Worm (Caenorhabditis elegans) whole organism, L3 larva: ENCODE results near the gene npax-4.
A peak's percentile ranks its signal among the peaks of the same experiment; 100 is the strongest.

Experiments used
- R02D3.7 ChIP-seq: fragments of 150-350 bp; optimal IDR thresholded peaks from 2 replicates; lab custom pipeline; 2014; ENCODE audit warnings: missing biosample characterization, missing genetic modification characterization
- ZK546.5 ChIP-seq: sonication (generic microtip); optimal IDR thresholded peaks from 2 replicates; lab custom pipeline; 2017; ENCODE audit warnings: missing biosample characterization, missing genetic modification characterization
- aly-2 ChIP-seq: fragments of 150-350 bp; optimal IDR thresholded peaks from 2 replicates; lab custom pipeline; 2014; ENCODE audit warnings: missing biosample characterization, missing genetic modification characterization
- ama-1 ChIP-seq: fragments of 150-350 bp; optimal IDR thresholded peaks from 2 replicates; lab custom pipeline; 2018
- ceh-16 ChIP-seq: sonication (generic microtip); optimal IDR thresholded peaks from 2 replicates; lab custom pipeline; 2017; ENCODE audit warnings: missing biosample characterization, missing genetic modification characterization
- ceh-28 ChIP-seq: fragments of 150-350 bp; optimal IDR thresholded peaks from 2 replicates; lab custom pipeline; 2014; ENCODE audit warnings: missing biosample characterization, missing genetic modification reagents, missing genetic modification characterization
- ceh-82 ChIP-seq: fragments of 150-350 bp; optimal IDR thresholded peaks from 2 replicates; lab custom pipeline; 2014; ENCODE audit warnings: missing biosample characterization, missing genetic modification characterization
- ceh-9 ChIP-seq: sonication (generic microtip); optimal IDR thresholded peaks from 2 replicates; lab custom pipeline; 2018; ENCODE audit warnings: missing biosample characterization, missing genetic modification characterization
- daf-12 ChIP-seq: fragments of 150-350 bp; optimal IDR thresholded peaks from 2 replicates; lab custom pipeline; 2014; ENCODE audit warnings: missing biosample characterization, missing genetic modification reagents, missing genetic modification characterization
- egl-27 ChIP-seq: sonication (generic microtip); optimal IDR thresholded peaks from 4 replicates; lab custom pipeline; 2017; ENCODE audit warnings: missing biosample characterization, missing genetic modification reagents, missing genetic modification characterization
- egl-5 ChIP-seq: fragments of 150-350 bp; optimal IDR thresholded peaks from 2 replicates; lab custom pipeline; 2017; ENCODE audit warnings: missing biosample characterization, missing genetic modification reagents, missing genetic modification characterization, inconsistent platforms
- elt-1 ChIP-seq: fragments of 150-350 bp; optimal IDR thresholded peaks from 2 replicates; lab custom pipeline; 2014; ENCODE audit warnings: missing biosample characterization, missing genetic modification characterization
- elt-2 ChIP-seq: sonication (generic microtip); optimal IDR thresholded peaks from 2 replicates; lab custom pipeline; 2016; ENCODE audit warnings: missing genetic modification reagents, mild to moderate bottlenecking, missing genetic modification characterization, missing compliant biosample characterization
- elt-3 ChIP-seq, 3 experiments: fragments of 150-350 bp in 1 of 3; sonication (generic microtip) in 2 of 3; optimal IDR thresholded peaks; 2 replicates in 2 of 3; 4 replicates in 1 of 3; lab custom pipeline; 2014 to 2017; ENCODE audit warnings: missing biosample characterization in 3 of 3, missing genetic modification characterization in 3 of 3
- eor-1 ChIP-seq, 2 experiments: fragments of 150-350 bp; optimal IDR thresholded peaks; 2 replicates each; lab custom pipeline; 2014 to 2018; ENCODE audit warnings: missing biosample characterization in 2 of 2, missing genetic modification characterization in 2 of 2
- fkh-10 ChIP-seq: sonication (generic microtip); optimal IDR thresholded peaks from 2 replicates; lab custom pipeline; 2017; ENCODE audit warnings: missing biosample characterization, missing genetic modification reagents, missing genetic modification characterization
- fkh-2 ChIP-seq: fragments of 150-350 bp; optimal IDR thresholded peaks from 2 replicates; lab custom pipeline; 2014; ENCODE audit warnings: missing biosample characterization, missing genetic modification reagents, missing genetic modification characterization
- fos-1 ChIP-seq: fragments of 150-350 bp; optimal IDR thresholded peaks from 2 replicates; lab custom pipeline; 2014; ENCODE audit warnings: missing biosample characterization, missing genetic modification characterization
- hmg-11 ChIP-seq: sonication (generic microtip); optimal IDR thresholded peaks from 2 replicates; lab custom pipeline; 2016; ENCODE audit warnings: missing genetic modification characterization, missing compliant biosample characterization
- jun-1 ChIP-seq: fragments of 150-350 bp; optimal IDR thresholded peaks from 2 replicates; lab custom pipeline; 2014; ENCODE audit warnings: missing biosample characterization, missing genetic modification reagents, missing genetic modification characterization
- lin-15B ChIP-seq: fragments of 150-350 bp; optimal IDR thresholded peaks from 2 replicates; lab custom pipeline; 2014; ENCODE audit warnings: missing biosample characterization, missing genetic modification characterization
- lin-39 ChIP-seq: fragments of 150-350 bp; optimal IDR thresholded peaks from 2 replicates; lab custom pipeline; 2018; ENCODE audit warnings: missing biosample characterization, missing genetic modification reagents, missing genetic modification characterization
- lsy-12 ChIP-seq: sonication (generic microtip); optimal IDR thresholded peaks from 2 replicates; lab custom pipeline; 2016; ENCODE audit warnings: mild to moderate bottlenecking, missing genetic modification characterization, missing compliant biosample characterization
- mdl-1 ChIP-seq: fragments of 150-350 bp; optimal IDR thresholded peaks from 2 replicates; lab custom pipeline; 2014; ENCODE audit warnings: missing biosample characterization, missing genetic modification characterization
- mml-1 ChIP-seq: fragments of 150-350 bp; sonication (generic microtip); optimal IDR thresholded peaks from 3 replicates; lab custom pipeline; 2014; ENCODE audit warnings: missing biosample characterization, missing genetic modification characterization
- nfya-1 ChIP-seq: sonication (generic microtip); optimal IDR thresholded peaks from 2 replicates; lab custom pipeline; 2017; ENCODE audit warnings: missing genetic modification characterization, mild to moderate bottlenecking, missing compliant biosample characterization, antibody characterized with exemption, moderate library complexity; ENCODE audit not compliant: insufficient read depth
- nhr-11 ChIP-seq: fragments of 150-350 bp; optimal IDR thresholded peaks from 2 replicates; lab custom pipeline; 2014; ENCODE audit warnings: missing biosample characterization, missing genetic modification characterization
- nhr-12 ChIP-seq: fragments of 150-350 bp; optimal IDR thresholded peaks from 2 replicates; lab custom pipeline; 2014; ENCODE audit warnings: missing biosample characterization, missing genetic modification characterization
- nhr-23 ChIP-seq: fragments of 150-350 bp; optimal IDR thresholded peaks from 2 replicates; lab custom pipeline; 2014; ENCODE audit warnings: missing biosample characterization, missing genetic modification reagents, missing genetic modification characterization
- nhr-237 ChIP-seq: fragments of 150-350 bp; optimal IDR thresholded peaks from 2 replicates; lab custom pipeline; 2014; ENCODE audit warnings: missing biosample characterization, missing genetic modification characterization
- nhr-25 ChIP-seq: sonication (generic microtip); optimal IDR thresholded peaks from 2 replicates; lab custom pipeline; 2017; ENCODE audit warnings: missing biosample characterization, missing genetic modification characterization
- nhr-28 ChIP-seq: fragments of 150-350 bp; optimal IDR thresholded peaks from 2 replicates; lab custom pipeline; 2014; ENCODE audit warnings: missing biosample characterization, missing genetic modification characterization
- nhr-43 ChIP-seq: sonication (generic microtip); optimal IDR thresholded peaks from 2 replicates; lab custom pipeline; 2016; ENCODE audit warnings: mild to moderate bottlenecking, missing genetic modification characterization, missing compliant biosample characterization; ENCODE audit not compliant: poor library complexity, severe bottlenecking
- nhr-67 ChIP-seq: fragments of 150-350 bp; optimal IDR thresholded peaks from 2 replicates; lab custom pipeline; 2014; ENCODE audit warnings: missing biosample characterization, missing genetic modification characterization
- nhr-76 ChIP-seq: fragments of 150-350 bp; sonication (generic microtip); optimal IDR thresholded peaks from 5 replicates; lab custom pipeline; 2014; ENCODE audit warnings: missing biosample characterization, missing genetic modification characterization
- nhr-77 ChIP-seq: fragments of 150-350 bp; optimal IDR thresholded peaks from 2 replicates; lab custom pipeline; 2014; ENCODE audit warnings: missing biosample characterization, missing genetic modification characterization
- pha-4 ChIP-seq: fragments of 150-350 bp; optimal IDR thresholded peaks from 2 replicates; lab custom pipeline; 2014; ENCODE audit warnings: missing biosample characterization, missing genetic modification reagents, missing genetic modification characterization
- pqm-1 ChIP-seq: fragments of 150-350 bp; optimal IDR thresholded peaks from 2 replicates; lab custom pipeline; 2017; ENCODE audit warnings: missing biosample characterization, missing genetic modification characterization, inconsistent platforms
- sea-2 ChIP-seq: fragments of 150-350 bp; sonication (generic microtip); optimal IDR thresholded peaks from 4 replicates; lab custom pipeline; 2014; ENCODE audit warnings: missing biosample characterization, missing genetic modification reagents, missing genetic modification characterization
- skn-1 ChIP-seq: fragments of 150-350 bp; optimal IDR thresholded peaks from 2 replicates; lab custom pipeline; 2014; ENCODE audit warnings: missing biosample characterization, missing genetic modification characterization
- snpc-4 ChIP-seq: fragments of 150-350 bp; optimal IDR thresholded peaks from 2 replicates; lab custom pipeline; 2014; ENCODE audit warnings: missing biosample characterization, missing genetic modification characterization
- tbx-2 ChIP-seq: sonication (generic microtip); optimal IDR thresholded peaks from 2 replicates; lab custom pipeline; 2016; ENCODE audit warnings: mild to moderate bottlenecking, missing genetic modification characterization, missing compliant biosample characterization
- unc-39 ChIP-seq: sonication (generic microtip); optimal IDR thresholded peaks from 4 replicates; lab custom pipeline; 2017; ENCODE audit warnings: missing biosample characterization, missing genetic modification characterization
- unc-62 ChIP-seq: fragments of 150-350 bp; sonication (generic microtip); optimal IDR thresholded peaks from 4 replicates; lab custom pipeline; 2014; ENCODE audit warnings: missing biosample characterization, missing genetic modification reagents, missing genetic modification characterization
- zag-1 ChIP-seq: fragments of 150-350 bp; optimal IDR thresholded peaks from 2 replicates; lab custom pipeline; 2014; ENCODE audit warnings: missing biosample characterization, missing genetic modification characterization
- ztf-11 ChIP-seq: fragments of 150-350 bp; optimal IDR thresholded peaks from 2 replicates; lab custom pipeline; 2014; ENCODE audit warnings: missing biosample characterization, missing genetic modification characterization
- ztf-4 ChIP-seq: fragments of 150-350 bp; optimal IDR thresholded peaks from 2 replicates; lab custom pipeline; 2014; ENCODE audit warnings: missing biosample characterization, missing genetic modification characterization

npax-4 gene

ce11 chrIV:8879810-8880209, at the start of gene npax-4:
npax-4 (minus strand) TSS chrIV:8879910.
- TF ChIP-seq tbx-2 (tag; lab: Kevin White, UChicago) (no peak), mdl-1 (tag; lab: Kevin White, UChicago) (no peak), ceh-82 (tag; lab: Kevin White, UChicago) (no peak), nhr-11 (tag; lab: Kevin White, UChicago) (no peak), jun-1 (tag; lab: Kevin White, UChicago) (no peak), unc-62 (GFP tag; lab: Kevin White, UChicago) (no peak), sea-2 (GFP tag; lab: Kevin White, UChicago) (no peak), fkh-10 (no peak)

ce11 chrIV:8927093-8927492, 47.4 kb upstream of the npax-4 start:
- TF ChIP-seq ZK546.5 (tag; lab: Kevin White, UChicago): no peak
- peak; percentile 57 for TF ChIP-seq R02D3.7 (tag; lab: Kevin White, UChicago)
- peak in 1 of 3 experiments; percentile 2 for TF ChIP-seq elt-3 (tag; optimal IDR thresholded peaks at IDR 0.05; lab: Kevin White, UChicago)
- TF ChIP-seq snpc-4 (tag; lab: Kevin White, UChicago): no peak
- TF ChIP-seq zag-1: no peak
- TF ChIP-seq nfya-1 (tag; lab: Kevin White, UChicago): peak; percentile 67
- no peak for TF ChIP-seq nhr-11 (tag; lab: Kevin White, UChicago)
- TF ChIP-seq egl-27 (tag; lab: Kevin White, UChicago): no peak
- no peak for TF ChIP-seq ceh-9 (tag; lab: Kevin White, UChicago)
- TF ChIP-seq lin-15B (tag; lab: Kevin White, UChicago): peak; percentile 35
- TF ChIP-seq lsy-12 (tag; lab: Kevin White, UChicago): peak; percentile 73
- peak; percentile 86 for TF ChIP-seq ama-1 (lab: Kevin White, UChicago)
- TF ChIP-seq lin-39: peak; percentile 92
- TF ChIP-seq nhr-25 (tag; lab: Kevin White, UChicago): peak; percentile 81
- TF ChIP-seq ceh-28 (tag; lab: Kevin White, UChicago): peak; percentile 67
- TF ChIP-seq ceh-16 (tag; lab: Kevin White, UChicago): no peak
- peak; percentile 51 for TF ChIP-seq jun-1 (tag; lab: Kevin White, UChicago)
- TF ChIP-seq unc-39 (tag; lab: Kevin White, UChicago): no peak
- TF ChIP-seq tbx-2 (tag; lab: Kevin White, UChicago): peak; percentile 58
- TF ChIP-seq egl-5 (tag; lab: Kevin White, UChicago): peak; percentile 36
- TF ChIP-seq fkh-10: no peak
- TF ChIP-seq unc-62 (GFP tag; lab: Kevin White, UChicago): peak; percentile 25
- no peak for TF ChIP-seq ztf-11 (tag; lab: Kevin White, UChicago)
- peak; percentile 57 for TF ChIP-seq ztf-4 (tag; lab: Kevin White, UChicago)
- TF ChIP-seq ceh-82 (tag; lab: Kevin White, UChicago): no peak
- no peak for TF ChIP-seq fkh-2 (tag; lab: Kevin White, UChicago)
- TF ChIP-seq mml-1 (tag; lab: Kevin White, UChicago): no peak
- no peak for TF ChIP-seq nhr-77 (tag; lab: Kevin White, UChicago)
- no peak for TF ChIP-seq nhr-237 (tag; lab: Kevin White, UChicago)
- peak; percentile 28 for TF ChIP-seq pqm-1 (tag; lab: Kevin White, UChicago)
- no peak for TF ChIP-seq fos-1 (tag; lab: Kevin White, UChicago)
- TF ChIP-seq hmg-11 (tag; lab: Kevin White, UChicago): peak; percentile 95
- peak; percentile 73 for TF ChIP-seq nhr-23
- TF ChIP-seq mdl-1 (tag; lab: Kevin White, UChicago): no peak
- TF ChIP-seq nhr-76: no peak
- TF ChIP-seq nhr-67 (tag; lab: Kevin White, UChicago): no peak
- no peak for TF ChIP-seq sea-2 (GFP tag; lab: Kevin White, UChicago)
- no peak for TF ChIP-seq aly-2 (tag; lab: Kevin White, UChicago)
- peak; percentile 20 for TF ChIP-seq skn-1
- TF ChIP-seq pha-4: peak; percentile 78
- no peak for TF ChIP-seq nhr-12 (tag; lab: Kevin White, UChicago)
- no peak for TF ChIP-seq nhr-28 (tag; lab: Kevin White, UChicago)
- peak; percentile 72 for TF ChIP-seq elt-2
- no peak for TF ChIP-seq elt-1 (tag; lab: Kevin White, UChicago)
- TF ChIP-seq daf-12 (tag; lab: Kevin White, UChicago): no peak
- peak; percentile 83 for TF ChIP-seq nhr-43 (tag; lab: Kevin White, UChicago)
- TF ChIP-seq eor-1 (tag; optimal IDR thresholded peaks at IDR 0.05; lab: Kevin White, UChicago): no peak
